Fruit fly (Drosophila melanogaster): ENCODE data around the gene CG42259.

CG42259 gene

dm6 chrX:1050617-1051250 is 4.7 kb downstream of the CG42259 start:
- TF ChIP-seq EcR (GFP tag; optimal IDR thresholded peaks at IDR 0.05) (no peak), psq (optimal IDR thresholded peaks at IDR 0.05) (no peak), CG8478 (optimal IDR thresholded peaks at IDR 0.05) (no peak), pan (optimal IDR thresholded peaks at IDR 0.05) (no peak), usp (GFP tag; optimal IDR thresholded peaks at IDR 0.05) (no peak), Dll (optimal IDR thresholded peaks at IDR 0.05) (no peak)

dm6 chrX:1051251-1051629 is 5.2 kb downstream of the CG42259 start, which contains the start of gene CG14629:
TSS of gene CG14629 (plus strand) at chrX:1051525.
- TF ChIP-seq Dll (optimal IDR thresholded peaks at IDR 0.05) = no peak
- no peak for TF ChIP-seq CG8478 (optimal IDR thresholded peaks at IDR 0.05)
- no peak for TF ChIP-seq psq (optimal IDR thresholded peaks at IDR 0.05)
- TF ChIP-seq usp (GFP tag; optimal IDR thresholded peaks at IDR 0.05) = no peak
- no peak for TF ChIP-seq EcR (GFP tag; optimal IDR thresholded peaks at IDR 0.05)
- no peak for TF ChIP-seq pan (optimal IDR thresholded peaks at IDR 0.05)

dm6 chrX:1052684-1053389 is 6.8 kb downstream of the CG42259 start:
- TF ChIP-seq psq (optimal IDR thresholded peaks at IDR 0.05) = no peak
- TF ChIP-seq Dll (optimal IDR thresholded peaks at IDR 0.05) = no peak
- no peak for TF ChIP-seq EcR (GFP tag; optimal IDR thresholded peaks at IDR 0.05)
- no peak for TF ChIP-seq CG8478 (optimal IDR thresholded peaks at IDR 0.05)
- no peak for TF ChIP-seq pan (optimal IDR thresholded peaks at IDR 0.05)
- no peak for TF ChIP-seq usp (GFP tag; optimal IDR thresholded peaks at IDR 0.05)

dm6 chrX:1056338-1056737 is 10.3 kb downstream of the CG42259 start:
- no peak for TF ChIP-seq Dll (optimal IDR thresholded peaks at IDR 0.05)
- no peak for TF ChIP-seq EcR (GFP tag; optimal IDR thresholded peaks at IDR 0.05)
- TF ChIP-seq CG8478 (optimal IDR thresholded peaks at IDR 0.05) = no peak
- TF ChIP-seq usp (GFP tag; optimal IDR thresholded peaks at IDR 0.05) = no peak
- TF ChIP-seq pan (optimal IDR thresholded peaks at IDR 0.05) = no peak
- TF ChIP-seq psq (optimal IDR thresholded peaks at IDR 0.05) = no peak

dm6 chrX:1063143-1063542 is 17.1 kb downstream of the CG42259 start:
- TF ChIP-seq pan (optimal IDR thresholded peaks at IDR 0.05) (no peak), EcR (GFP tag; optimal IDR thresholded peaks at IDR 0.05) (no peak), psq (optimal IDR thresholded peaks at IDR 0.05) (no peak), CG8478 (optimal IDR thresholded peaks at IDR 0.05) (no peak), usp (GFP tag; optimal IDR thresholded peaks at IDR 0.05) (no peak), Dll (optimal IDR thresholded peaks at IDR 0.05) (no peak)

- TF ChIP-seq EcR (GFP tag; optimal IDR thresholded peaks at IDR 0.05) = no peak
Measured at dm6 chrX:1080715-1081114, 34.7 kb downstream of the CG42259 start.

- no peak for TF ChIP-seq usp (GFP tag; optimal IDR thresholded peaks at IDR 0.05)
- no peak for TF ChIP-seq pan (optimal IDR thresholded peaks at IDR 0.05)
- no peak for TF ChIP-seq psq (optimal IDR thresholded peaks at IDR 0.05)
- TF ChIP-seq EcR (GFP tag; optimal IDR thresholded peaks at IDR 0.05) = no peak
- TF ChIP-seq Dll (optimal IDR thresholded peaks at IDR 0.05) = no peak
- TF ChIP-seq CG8478 (optimal IDR thresholded peaks at IDR 0.05) = no peak
Measured at dm6 chrX:1082417-1082816, 36.4 kb downstream of the CG42259 start.

- TF ChIP-seq usp (GFP tag; optimal IDR thresholded peaks at IDR 0.05) = no peak
- no peak for TF ChIP-seq CG8478 (optimal IDR thresholded peaks at IDR 0.05)
- TF ChIP-seq pan (optimal IDR thresholded peaks at IDR 0.05) = no peak
- no peak for TF ChIP-seq psq (optimal IDR thresholded peaks at IDR 0.05)
Measured at dm6 chrX:1083123-1083522, 37.1 kb downstream of the CG42259 start.

dm6 chrX:1090408-1090807 is 44.4 kb downstream of the CG42259 start:
- TF ChIP-seq Dll (optimal IDR thresholded peaks at IDR 0.05) (no peak), psq (optimal IDR thresholded peaks at IDR 0.05) (no peak), CG8478 (optimal IDR thresholded peaks at IDR 0.05) (no peak), pan (optimal IDR thresholded peaks at IDR 0.05) (no peak), usp (GFP tag; optimal IDR thresholded peaks at IDR 0.05) (no peak), EcR (GFP tag; optimal IDR thresholded peaks at IDR 0.05) (no peak)

- TF ChIP-seq usp (GFP tag; optimal IDR thresholded peaks at IDR 0.05) (no peak), pan (optimal IDR thresholded peaks at IDR 0.05) (no peak), EcR (GFP tag; optimal IDR thresholded peaks at IDR 0.05) (no peak), Dll (optimal IDR thresholded peaks at IDR 0.05) (no peak), psq (optimal IDR thresholded peaks at IDR 0.05) (no peak), CG8478 (optimal IDR thresholded peaks at IDR 0.05) (no peak)
Measured at dm6 chrX:1094364-1094763, 48.3 kb downstream of the CG42259 start.

All from whole organism.